Fruit fly (Drosophila melanogaster) whole organism, embryonic: ENCODE data around the gene CG3008.
A peak's percentile ranks its signal among the peaks of the same experiment; 100 is the strongest.

Experiments
- Adf1 ChIP-seq: fragments of 200-800 bp; sonication (Bioruptor generic); IDR thresholded peaks from 2 replicates; pipeline ENCODE4 v1.3.6; 2022; ENCODE audit warnings: missing biosample characterization, missing genetic modification characterization
- Blimp-1 ChIP-seq: fragments of 200-800 bp; sonication (Bioruptor generic); optimal IDR thresholded peaks from 3 replicates; lab custom pipeline; 2018; ENCODE audit warnings: missing biosample characterization, missing genetic modification characterization, mild to moderate bottlenecking, moderate library complexity, missing genetic modification reagents
- CG10147 ChIP-seq: fragments of 200-800 bp; sonication (Bioruptor generic); optimal IDR thresholded peaks from 2 replicates; lab custom pipeline; 2019; ENCODE audit warnings: missing biosample characterization, mild to moderate bottlenecking, missing genetic modification characterization, moderate library complexity
- CG11398 ChIP-seq: fragments of 200-800 bp; sonication (Bioruptor generic); optimal IDR thresholded peaks from 2 replicates; lab custom pipeline; 2016; ENCODE audit warnings: missing biosample characterization, missing genetic modification characterization
- CG11456 ChIP-seq: fragments of 200-800 bp; sonication (Bioruptor generic); IDR thresholded peaks from 3 replicates; pipeline ENCODE4 v1.3.6; 2022; ENCODE audit warnings: missing biosample characterization, missing genetic modification characterization
- CG12299 ChIP-seq: fragments of 200-800 bp; sonication (Bioruptor generic); optimal IDR thresholded peaks from 2 replicates; lab custom pipeline; 2018; ENCODE audit warnings: missing biosample characterization, mild to moderate bottlenecking, missing genetic modification characterization
- CG13624 ChIP-seq: fragments of 200-800 bp; sonication (Bioruptor generic); optimal IDR thresholded peaks from 2 replicates; lab custom pipeline; 2016; ENCODE audit warnings: missing biosample characterization, missing genetic modification characterization
- CG15479 ChIP-seq: fragments of 200-800 bp; sonication (Bioruptor generic); optimal IDR thresholded peaks from 3 replicates; lab custom pipeline; 2019; ENCODE audit warnings: missing biosample characterization, mild to moderate bottlenecking, missing genetic modification characterization, moderate library complexity
- CG15696 ChIP-seq: fragments of 200-800 bp; sonication (Bioruptor generic); optimal IDR thresholded peaks from 2 replicates; lab custom pipeline; 2019; ENCODE audit warnings: missing biosample characterization, mild to moderate bottlenecking, missing genetic modification characterization, moderate library complexity
- CG18764 ChIP-seq: fragments of 200-800 bp; sonication (Bioruptor generic); optimal IDR thresholded peaks from 3 replicates; lab custom pipeline; 2016; ENCODE audit warnings: missing biosample characterization, missing genetic modification characterization
- CG2875 ChIP-seq: fragments of 200-800 bp; sonication (Bioruptor generic); optimal IDR thresholded peaks from 2 replicates; lab custom pipeline; 2017; ENCODE audit warnings: missing biosample characterization, mild to moderate bottlenecking, missing genetic modification characterization, missing genetic modification reagents
- CG2889 ChIP-seq: fragments of 200-800 bp; sonication (Bioruptor generic); IDR thresholded peaks from 3 replicates; pipeline ENCODE4 v1.3.6; 2022; ENCODE audit warnings: missing biosample characterization, missing genetic modification characterization
- CG3995 ChIP-seq: fragments of 200-800 bp; sonication (Bioruptor generic); optimal IDR thresholded peaks from 3 replicates; lab custom pipeline; 2016; ENCODE audit warnings: missing biosample characterization, missing genetic modification characterization
- CG4424 ChIP-seq: fragments of 200-800 bp; sonication (Bioruptor generic); optimal IDR thresholded peaks from 3 replicates; lab custom pipeline; 2016; ENCODE audit warnings: missing biosample characterization, missing genetic modification characterization
- CG9932 ChIP-seq: fragments of 200-800 bp; sonication (Bioruptor generic); IDR thresholded peaks from 2 replicates; pipeline ENCODE4 v1.3.6; 2022; ENCODE audit warnings: missing biosample characterization, missing genetic modification characterization
- CTCF ChIP-seq: fragments of 200-800 bp; sonication (Bioruptor generic); optimal IDR thresholded peaks from 2 replicates; lab custom pipeline; 2017; ENCODE audit warnings: missing biosample characterization, mild to moderate bottlenecking, missing genetic modification characterization, moderate library complexity
- CoRest ChIP-seq: fragments of 200-800 bp; sonication (Bioruptor generic); optimal IDR thresholded peaks from 3 replicates; lab custom pipeline; 2018; ENCODE audit warnings: missing biosample characterization, mild to moderate bottlenecking, missing genetic modification characterization, moderate library complexity
- D ChIP-seq, 2 experiments: fragments of 200-800 bp in 1 of 2; fragments of >200 bp in 1 of 2; sonication (Bioruptor generic) in 1 of 2; optimal IDR thresholded peaks; 2 replicates in 1 of 2; 3 replicates in 1 of 2; lab custom pipeline; 2017; ENCODE audit warnings: mild to moderate bottlenecking in 1 of 2, missing biosample characterization in 1 of 2, missing genetic modification characterization in 1 of 2, missing genetic modification reagents in 1 of 2
- Dad ChIP-seq: fragments of 200-800 bp; sonication (Bioruptor generic); optimal IDR thresholded peaks from 3 replicates; lab custom pipeline; 2016; ENCODE audit warnings: missing biosample characterization, missing genetic modification characterization
- Fer1 ChIP-seq: fragments of 200-800 bp; sonication (Bioruptor generic); optimal IDR thresholded peaks from 2 replicates; lab custom pipeline; 2017; ENCODE audit warnings: missing biosample characterization, mild to moderate bottlenecking, missing genetic modification characterization
- HLH3B ChIP-seq: fragments of 200-800 bp; sonication (Bioruptor generic); IDR thresholded peaks from 2 replicates; pipeline ENCODE4 v1.3.6; 2022; ENCODE audit warnings: missing biosample characterization, missing genetic modification characterization
- Hr3 ChIP-seq: fragments of 200-800 bp; sonication (Bioruptor generic); optimal IDR thresholded peaks from 3 replicates; lab custom pipeline; 2016; ENCODE audit warnings: missing biosample characterization, missing genetic modification characterization
- Meics ChIP-seq: fragments of 200-800 bp; sonication (Bioruptor generic); optimal IDR thresholded peaks from 2 replicates; lab custom pipeline; 2017; ENCODE audit warnings: missing biosample characterization, mild to moderate bottlenecking, missing genetic modification characterization
- NFAT ChIP-seq: fragments of 200-800 bp; sonication (Bioruptor generic); IDR thresholded peaks from 2 replicates; pipeline ENCODE4 v1.3.6; 2022; ENCODE audit warnings: missing biosample characterization, missing genetic modification characterization
- Nf-YB ChIP-seq: fragments of 200-800 bp; sonication (Bioruptor generic); optimal IDR thresholded peaks from 3 replicates; lab custom pipeline; 2019; ENCODE audit warnings: missing biosample characterization, mild to moderate bottlenecking, missing genetic modification characterization, moderate library complexity
- NfI ChIP-seq: fragments of 200-800 bp; sonication (Bioruptor generic); optimal IDR thresholded peaks from 3 replicates; lab custom pipeline; 2018; ENCODE audit warnings: missing biosample characterization, mild to moderate bottlenecking, missing genetic modification characterization, moderate library complexity
- Taf1 ChIP-seq: fragments of 200-800 bp; sonication (Bioruptor generic); IDR thresholded peaks from 2 replicates; pipeline ENCODE4 v1.3.6; 2022; ENCODE audit warnings: missing biosample characterization, missing genetic modification characterization
- abd-A ChIP-seq: fragments of 200-800 bp; sonication (Bioruptor generic); optimal IDR thresholded peaks from 3 replicates; lab custom pipeline; 2019; ENCODE audit warnings: missing biosample characterization, mild to moderate bottlenecking, missing genetic modification characterization, moderate library complexity
- az2 ChIP-seq: fragments of 200-800 bp; sonication (Bioruptor generic); optimal IDR thresholded peaks from 3 replicates; lab custom pipeline; 2016; ENCODE audit warnings: missing biosample characterization, missing genetic modification characterization
- bsh ChIP-seq, 2 experiments: fragments of 200-800 bp; sonication (Bioruptor generic); optimal IDR thresholded peaks; 2 replicates each; lab custom pipeline; 2017 to 2018; ENCODE audit warnings: mild to moderate bottlenecking in 2 of 2, missing biosample characterization in 2 of 2, missing genetic modification characterization in 2 of 2, moderate library complexity in 1 of 2
- ci ChIP-seq: fragments of 200-800 bp; sonication (Bioruptor generic); IDR thresholded peaks from 3 replicates; pipeline ENCODE4 v1.3.6; 2022; ENCODE audit warnings: missing biosample characterization, missing genetic modification characterization
- crp ChIP-seq, 2 experiments: fragments of 200-800 bp; sonication (Bioruptor generic); optimal IDR thresholded peaks; 2 replicates in 1 of 2; 3 replicates in 1 of 2; lab custom pipeline; 2017; ENCODE audit warnings: missing biosample characterization in 2 of 2, missing genetic modification characterization in 2 of 2, mild to moderate bottlenecking in 1 of 2, moderate library complexity in 1 of 2
- dati ChIP-seq: fragments of 200-800 bp; sonication (Bioruptor generic); IDR thresholded peaks from 2 replicates; pipeline ENCODE4 v1.3.6; 2022; ENCODE audit warnings: missing biosample characterization, missing genetic modification characterization
- dimm ChIP-seq: fragments of 200-800 bp; sonication (Bioruptor generic); IDR thresholded peaks from 2 replicates; pipeline ENCODE4 v1.3.6; 2022; ENCODE audit warnings: missing biosample characterization, missing genetic modification characterization
- esg ChIP-seq: fragments of 200-800 bp; sonication (Bioruptor generic); conservative IDR thresholded peaks from 2 replicates; pipeline ENCODE4 v1.3.6; 2022; ENCODE audit warnings: missing biosample characterization, missing genetic modification characterization
- gem ChIP-seq: fragments of 200-800 bp; sonication (Bioruptor generic); optimal IDR thresholded peaks from 2 replicates; lab custom pipeline; 2019; ENCODE audit warnings: missing biosample characterization, mild to moderate bottlenecking, missing genetic modification characterization, moderate library complexity
- grn ChIP-seq: fragments of 200-800 bp; sonication (Bioruptor generic); optimal IDR thresholded peaks from 3 replicates; lab custom pipeline; 2017; ENCODE audit warnings: missing biosample characterization, missing genetic modification characterization
- insv ChIP-seq, 2 experiments: fragments of 200-800 bp; sonication (Bioruptor generic); optimal IDR thresholded peaks; 3 replicates each; lab custom pipeline; 2016 to 2018; ENCODE audit warnings: missing biosample characterization in 2 of 2, missing genetic modification characterization in 2 of 2
- kni ChIP-seq: fragments of 200-800 bp; sonication (Bioruptor generic); optimal IDR thresholded peaks from 3 replicates; lab custom pipeline; 2017; ENCODE audit warnings: mild to moderate bottlenecking, missing biosample characterization, missing genetic modification reagents, missing genetic modification characterization
- lbe ChIP-seq: fragments of 200-800 bp; sonication (Bioruptor generic); optimal IDR thresholded peaks from 2 replicates; lab custom pipeline; 2016; ENCODE audit warnings: missing biosample characterization, mild to moderate bottlenecking, missing genetic modification characterization
- lilli ChIP-seq: fragments of 200-800 bp; sonication (Bioruptor generic); optimal IDR thresholded peaks from 3 replicates; lab custom pipeline; 2016; ENCODE audit warnings: missing biosample characterization, missing genetic modification characterization
- lov ChIP-seq, 2 experiments: fragments of 200-800 bp in 1 of 2; fragments of >200 bp in 1 of 2; sonication (Bioruptor generic) in 1 of 2; IDR thresholded peaks in 1 of 2; optimal IDR thresholded peaks in 1 of 2; 2 replicates in 1 of 2; 3 replicates in 1 of 2; pipeline versions ENCODE4 v1.3.6 to Lab custom; 2017 to 2022; ENCODE audit warnings: missing biosample characterization in 1 of 2, missing genetic modification characterization in 1 of 2
- nau ChIP-seq: fragments of 200-800 bp; sonication (Bioruptor generic); optimal IDR thresholded peaks from 3 replicates; lab custom pipeline; 2017; ENCODE audit warnings: missing biosample characterization, mild to moderate bottlenecking, missing genetic modification characterization, missing genetic modification reagents
- ranshi ChIP-seq: fragments of 200-800 bp; sonication (Bioruptor generic); IDR thresholded peaks from 2 replicates; pipeline ENCODE4 v1.3.6; 2022; ENCODE audit warnings: missing biosample characterization, missing genetic modification characterization
- salm ChIP-seq: fragments of 200-800 bp; sonication (Bioruptor generic); optimal IDR thresholded peaks from 2 replicates; lab custom pipeline; 2018; ENCODE audit warnings: missing biosample characterization, mild to moderate bottlenecking, missing genetic modification characterization
- sc ChIP-seq, 3 experiments: fragments of >200 bp in 2 of 3; fragments of 200-800 bp in 1 of 3; sonication (Bioruptor generic) in 1 of 3; optimal IDR thresholded peaks; 2 replicates in 2 of 3; 3 replicates in 1 of 3; lab custom pipeline; 2017; ENCODE audit warnings: mild to moderate bottlenecking in 1 of 3, missing biosample characterization in 1 of 3, missing genetic modification characterization in 1 of 3, missing genetic modification reagents in 1 of 3
- sens ChIP-seq: fragments of 200-800 bp; sonication (Bioruptor generic); peaks from one replicate; lab custom pipeline; 2016; ENCODE audit warnings: missing biosample characterization, missing genetic modification characterization
- tin ChIP-seq: fragments of 200-800 bp; sonication (Bioruptor generic); optimal IDR thresholded peaks from 3 replicates; lab custom pipeline; 2016; ENCODE audit warnings: missing biosample characterization, missing genetic modification characterization
- tx ChIP-seq: fragments of 200-800 bp; sonication (Bioruptor generic); optimal IDR thresholded peaks from 2 replicates; lab custom pipeline; 2016; ENCODE audit warnings: missing biosample characterization, missing genetic modification characterization
- wdn ChIP-seq: fragments of 200-800 bp; sonication (Bioruptor generic); IDR thresholded peaks from 2 replicates; pipeline ENCODE4 v1.3.6; 2022; ENCODE audit warnings: missing biosample characterization, missing genetic modification characterization

The CG3008 gene

dm6 chr2L:4854822-4855221 is 28.3 kb upstream of the CG3008 start (continued):
- TF ChIP-seq Adf1: no peak
- no peak for TF ChIP-seq Nf-YB
- no peak for TF ChIP-seq CG13624 (GFP tag; lab: Kevin White, UChicago)
- TF ChIP-seq bsh (GFP tag; optimal IDR thresholded peaks at IDR 0.05; lab: Kevin White, UChicago): peak in 1 of 2 experiments; percentile 5
- no peak for TF ChIP-seq HLH3B (GFP tag; lab: Robert Waterston, UW)
- TF ChIP-seq CG10147 (GFP tag; lab: Kevin White, UChicago): no peak
- peak; percentile 41 for TF ChIP-seq sens
- TF ChIP-seq salm (tag; lab: Kevin White, UChicago): no peak
- TF ChIP-seq az2 (GFP tag; lab: Kevin White, UChicago): peak; percentile 2
- TF ChIP-seq Dad (GFP tag; lab: Kevin White, UChicago): no peak
- no peak for TF ChIP-seq CG9932 (GFP tag; lab: Robert Waterston, UW)
- TF ChIP-seq CG15696 (tag; lab: Kevin White, UChicago): no peak
- 0 out of 2 replicates have a peak, but pooled peaks have one; percentile 34 for TF ChIP-seq ranshi
- TF ChIP-seq CG11456 (GFP tag; lab: Robert Waterston, UW): no peak
- TF ChIP-seq insv (GFP tag; optimal IDR thresholded peaks at IDR 0.05; lab: Kevin White, UChicago): no peak
- TF ChIP-seq CG3995 (GFP tag; lab: Kevin White, UChicago): no peak
- TF ChIP-seq CTCF (GFP tag; lab: Kevin White, UChicago): no peak
- no peak for TF ChIP-seq sc (optimal IDR thresholded peaks at IDR 0.05; lab: Kevin White, UChicago)
- no peak for TF ChIP-seq sc (GFP tag; optimal IDR thresholded peaks at IDR 0.05; lab: Kevin White, UChicago)
- no peak for TF ChIP-seq esg (GFP tag; lab: Robert Waterston, UW)
- TF ChIP-seq CG12299 (tag; lab: Kevin White, UChicago): no peak
- no peak for TF ChIP-seq D (optimal IDR thresholded peaks at IDR 0.05; lab: Kevin White, UChicago)
- TF ChIP-seq D (GFP tag; optimal IDR thresholded peaks at IDR 0.05; lab: Kevin White, UChicago): no peak
- no peak for TF ChIP-seq CG2875 (GFP tag; lab: Kevin White, UChicago)
- TF ChIP-seq tx (GFP tag; lab: Kevin White, UChicago): no peak
- peak; percentile 2 for TF ChIP-seq CoRest (tag; lab: Kevin White, UChicago)
- TF ChIP-seq kni (GFP tag; lab: Kevin White, UChicago): no peak
- TF ChIP-seq CG15479: no peak
- TF ChIP-seq lov (optimal IDR thresholded peaks at IDR 0.05; lab: Kevin White, UChicago): no peak
- TF ChIP-seq lov (GFP tag; IDR thresholded peaks at IDR 0.05; lab: Robert Waterston, UW): no peak
- TF ChIP-seq tin (GFP tag; lab: Kevin White, UChicago): no peak
- no peak for TF ChIP-seq ci (GFP tag; lab: Robert Waterston, UW)
- 0 out of 3 replicates have a peak, but pooled peaks have one; percentile 9 for TF ChIP-seq CG2889 (GFP tag; lab: Robert Waterston, UW)
- no peak for TF ChIP-seq lbe (GFP tag; lab: Kevin White, UChicago)
- TF ChIP-seq Hr3: no peak
- TF ChIP-seq lilli (GFP tag; lab: Kevin White, UChicago): peak; percentile 18
- TF ChIP-seq wdn: no peak
- TF ChIP-seq abd-A: no peak
- no peak for TF ChIP-seq CG18764 (GFP tag; lab: Kevin White, UChicago)
- TF ChIP-seq Fer1 (GFP tag; lab: Kevin White, UChicago): peak; percentile 4
- no peak for TF ChIP-seq crp (GFP tag; optimal IDR thresholded peaks at IDR 0.05; lab: Kevin White, UChicago)
- no peak for TF ChIP-seq dati (GFP tag; lab: Robert Waterston, UW)
- TF ChIP-seq gem (tag; lab: Kevin White, UChicago): peak; percentile 33
- no peak for TF ChIP-seq NfI (GFP tag; lab: Kevin White, UChicago)
- no peak for TF ChIP-seq NFAT (GFP tag; lab: Robert Waterston, UW)
- TF ChIP-seq nau: no peak
- TF ChIP-seq dimm (GFP tag; lab: Robert Waterston, UW): no peak
- TF ChIP-seq Blimp-1 (GFP tag; lab: Kevin White, UChicago): peak; percentile 15
- peak; percentile 2 for TF ChIP-seq CG4424 (GFP tag; lab: Kevin White, UChicago)
- no peak for TF ChIP-seq Taf1
- no peak for TF ChIP-seq grn (GFP tag; lab: Kevin White, UChicago)
- no peak for TF ChIP-seq CG11398 (GFP tag; lab: Kevin White, UChicago)
- no peak for TF ChIP-seq Meics
